Worm (Caenorhabditis elegans) whole organism, L4 larva: ENCODE measurements around the gene C07A4.2.

Source experiments
- D1046.2 ChIP-seq: fragments of 200-800 bp; sonication (Bioruptor generic); IDR thresholded peaks from 2 replicates; pipeline ENCODE4 v1.3.6; 2022; ENCODE audit warnings: missing genetic modification characterization, missing compliant biosample characterization
- F49E8.2 ChIP-seq: sonication (generic microtip); optimal IDR thresholded peaks from 2 replicates; lab custom pipeline; 2016; ENCODE audit warnings: missing compliant biosample characterization, mild to moderate bottlenecking, missing genetic modification characterization, borderline replicate concordance
- Y75B8A.6 ChIP-seq: fragments of 200-800 bp; sonication (Bioruptor generic); IDR thresholded peaks from 2 replicates; pipeline ENCODE4 v1.3.6; 2022; ENCODE audit warnings: missing genetic modification reagents, missing genetic modification characterization, missing compliant biosample characterization
- ZK337.2 ChIP-seq: fragments of 200-800 bp; sonication (Bioruptor generic); IDR thresholded peaks from 2 replicates; pipeline ENCODE4 v1.3.6; 2022; ENCODE audit warnings: missing genetic modification reagents, missing genetic modification characterization, missing compliant biosample characterization
- ZK546.5 ChIP-seq, 2 experiments: sonication (generic microtip); optimal IDR thresholded peaks; 2 replicates each; lab custom pipeline; 2017; ENCODE audit warnings: missing biosample characterization in 2 of 2, missing genetic modification characterization in 2 of 2
- aha-1 ChIP-seq: fragments of 150-350 bp; peaks from one replicate; lab custom pipeline; 2014; ENCODE audit warnings: missing biosample characterization, missing genetic modification characterization
- ama-1 ChIP-seq: fragments of 150-350 bp; optimal IDR thresholded peaks from 2 replicates; lab custom pipeline; 2014; ENCODE audit warnings: inconsistent platforms, mixed read lengths
- arid-1 ChIP-seq: fragments of 200-800 bp; sonication (Bioruptor generic); conservative IDR thresholded peaks from 2 replicates; pipeline ENCODE4 v1.3.6; 2022; ENCODE audit warnings: missing genetic modification reagents, missing genetic modification characterization, missing compliant biosample characterization
- attf-4 ChIP-seq: sonication (generic microtip); optimal IDR thresholded peaks from 3 replicates; lab custom pipeline; 2017; ENCODE audit warnings: missing biosample characterization, missing genetic modification characterization
- ceh-20 ChIP-seq: fragments of 200-800 bp; sonication (Bioruptor generic); IDR thresholded peaks from 2 replicates; pipeline ENCODE4 v1.3.6; 2022; ENCODE audit warnings: missing genetic modification reagents, missing genetic modification characterization, missing compliant biosample characterization
- ceh-62 ChIP-seq: sonication (generic microtip); optimal IDR thresholded peaks from 2 replicates; lab custom pipeline; 2017; ENCODE audit warnings: missing biosample characterization, missing genetic modification characterization
- ceh-82 ChIP-seq: sonication (generic microtip); optimal IDR thresholded peaks from 2 replicates; lab custom pipeline; 2017; ENCODE audit warnings: missing biosample characterization, missing genetic modification characterization
- daf-12 ChIP-seq: fragments of 150-350 bp; optimal IDR thresholded peaks from 2 replicates; lab custom pipeline; 2014; ENCODE audit warnings: missing biosample characterization, missing genetic modification reagents, missing genetic modification characterization
- daf-16 ChIP-seq, 3 experiments: sonication (generic microtip); optimal IDR thresholded peaks; 2 replicates each; lab custom pipeline; 2016 to 2017; ENCODE audit warnings: missing genetic modification characterization in 3 of 3, missing genetic modification reagents in 3 of 3, mild to moderate bottlenecking in 2 of 3, missing compliant biosample characterization in 2 of 3, missing biosample characterization in 1 of 3, moderate library complexity in 1 of 3
- daf-19 ChIP-seq: fragments of 200-800 bp; sonication (Bioruptor generic); conservative IDR thresholded peaks from 2 replicates; pipeline ENCODE4 v1.3.6; 2022; ENCODE audit warnings: missing genetic modification characterization, missing compliant biosample characterization
- dmd-6 ChIP-seq: fragments of 200-800 bp; sonication (Bioruptor generic); IDR thresholded peaks from 2 replicates; pipeline ENCODE4 v1.3.6; 2022; ENCODE audit warnings: missing genetic modification reagents, missing genetic modification characterization, missing compliant biosample characterization
- dmd-9 ChIP-seq: fragments of 200-800 bp; sonication (Bioruptor generic); IDR thresholded peaks from 2 replicates; pipeline ENCODE4 v1.3.6; 2022; ENCODE audit warnings: missing genetic modification reagents, missing genetic modification characterization, missing compliant biosample characterization
- duxl-1 ChIP-seq: sonication (generic microtip); optimal IDR thresholded peaks from 2 replicates; lab custom pipeline; 2016; ENCODE audit warnings: mild to moderate bottlenecking, missing genetic modification characterization, moderate library complexity, missing compliant biosample characterization; ENCODE audit not compliant: poor library complexity
- dve-1 ChIP-seq: sonication (generic microtip); optimal IDR thresholded peaks from 2 replicates; lab custom pipeline; 2017; ENCODE audit warnings: antibody characterized with exemption, mild to moderate bottlenecking, missing genetic modification characterization, missing compliant biosample characterization; ENCODE audit not compliant: insufficient read depth
- egl-27 ChIP-seq: sonication (generic microtip); optimal IDR thresholded peaks from 3 replicates; lab custom pipeline; 2017; ENCODE audit warnings: missing biosample characterization, missing genetic modification reagents, missing genetic modification characterization
- hmg-1.1 ChIP-seq: fragments of 200-800 bp; sonication (Bioruptor generic); IDR thresholded peaks from 2 replicates; pipeline ENCODE4 v1.3.6; 2022; ENCODE audit warnings: missing genetic modification reagents, missing genetic modification characterization, missing compliant biosample characterization
- lim-7 ChIP-seq: fragments of 200-800 bp; sonication (Bioruptor generic); IDR thresholded peaks from 2 replicates; pipeline ENCODE4 v1.3.6; 2022; ENCODE audit warnings: missing genetic modification characterization, missing compliant biosample characterization
- lin-39 ChIP-seq: fragments of 150-350 bp; optimal IDR thresholded peaks from 2 replicates; lab custom pipeline; 2014; ENCODE audit warnings: missing biosample characterization, missing genetic modification reagents, missing genetic modification characterization
- lir-3 ChIP-seq: sonication (generic microtip); optimal IDR thresholded peaks from 2 replicates; lab custom pipeline; 2016; ENCODE audit warnings: mild to moderate bottlenecking, missing genetic modification characterization, missing compliant biosample characterization
- lsy-2 ChIP-seq, 2 experiments: fragments of 150-350 bp in 1 of 2; sonication (generic microtip) in 1 of 2; optimal IDR thresholded peaks; 2 replicates each; lab custom pipeline; 2014 to 2017; ENCODE audit warnings: missing biosample characterization in 2 of 2, missing genetic modification characterization in 2 of 2
- madf-9 ChIP-seq: fragments of 200-800 bp; sonication (Bioruptor generic); conservative IDR thresholded peaks from 2 replicates; pipeline ENCODE4 v1.3.6; 2022; ENCODE audit warnings: missing genetic modification reagents, missing genetic modification characterization, missing compliant biosample characterization
- mes-2 ChIP-seq: sonication (generic microtip); optimal IDR thresholded peaks from 2 replicates; lab custom pipeline; 2016; ENCODE audit warnings: missing genotype, mild to moderate bottlenecking, missing genetic modification characterization, missing compliant biosample characterization; ENCODE audit not compliant: poor library complexity, severe bottlenecking
- mxl-2 ChIP-seq: fragments of 200-800 bp; sonication (Bioruptor generic); conservative IDR thresholded peaks from 2 replicates; pipeline ENCODE4 v1.3.6; 2022; ENCODE audit warnings: missing genetic modification reagents, missing genetic modification characterization, missing compliant biosample characterization
- mxl-3 ChIP-seq: fragments of 200-800 bp; sonication (Bioruptor generic); optimal IDR thresholded peaks from 2 replicates; lab custom pipeline; 2018; ENCODE audit warnings: mild to moderate bottlenecking, missing genetic modification characterization, missing compliant biosample characterization
- nhr-28 ChIP-seq: fragments of 150-350 bp; optimal IDR thresholded peaks from 2 replicates; lab custom pipeline; 2014; ENCODE audit warnings: missing biosample characterization, missing genetic modification characterization
- nhr-42 ChIP-seq: fragments of 200-800 bp; sonication (Bioruptor generic); IDR thresholded peaks from 2 replicates; pipeline ENCODE4 v1.3.6; 2022; ENCODE audit warnings: missing genetic modification characterization, missing compliant biosample characterization
- nhr-48 ChIP-seq: sonication (generic microtip); optimal IDR thresholded peaks from 2 replicates; lab custom pipeline; 2016; ENCODE audit warnings: mild to moderate bottlenecking, missing genetic modification characterization, missing compliant biosample characterization
- nhr-6 ChIP-seq: fragments of 150-350 bp; optimal IDR thresholded peaks from 2 replicates; lab custom pipeline; 2014; ENCODE audit warnings: missing biosample characterization, missing genetic modification characterization
- pha-4 ChIP-seq, 2 experiments: fragments of 150-350 bp in 1 of 2; fragments of 200-800 bp in 1 of 2; sonication (Bioruptor generic) in 1 of 2; IDR thresholded peaks in 1 of 2; optimal IDR thresholded peaks in 1 of 2; 2 replicates each; pipeline versions ENCODE4 v1.3.6 to Lab custom; 2014 to 2022; ENCODE audit warnings: missing genetic modification characterization in 2 of 2, missing genetic modification reagents in 2 of 2, missing biosample characterization in 1 of 2, missing compliant biosample characterization in 1 of 2
- php-3 ChIP-seq: fragments of 200-800 bp; sonication (Bioruptor generic); IDR thresholded peaks from 2 replicates; pipeline ENCODE4 v1.3.6; 2022; ENCODE audit warnings: missing genetic modification reagents, missing genetic modification characterization, missing compliant biosample characterization
- pqm-1 ChIP-seq: sonication (generic microtip); optimal IDR thresholded peaks from 2 replicates; lab custom pipeline; 2017; ENCODE audit warnings: missing biosample characterization, missing genetic modification characterization
- skn-1 ChIP-seq: fragments of 150-350 bp; optimal IDR thresholded peaks from 2 replicates; lab custom pipeline; 2014; ENCODE audit warnings: missing biosample characterization, missing genetic modification characterization
- snpc-1.2 ChIP-seq: fragments of 200-800 bp; sonication (Bioruptor generic); IDR thresholded peaks from 2 replicates; pipeline ENCODE4 v1.3.6; 2022; ENCODE audit warnings: missing genetic modification reagents, missing genetic modification characterization, missing compliant biosample characterization
- spr-3 ChIP-seq: fragments of 200-800 bp; sonication (Bioruptor generic); optimal IDR thresholded peaks from 2 replicates; lab custom pipeline; 2018; ENCODE audit warnings: mild to moderate bottlenecking, missing genetic modification characterization, missing compliant biosample characterization
- tag-97 ChIP-seq: fragments of 200-800 bp; sonication (Bioruptor generic); IDR thresholded peaks from 2 replicates; pipeline ENCODE4 v1.3.6; 2022; ENCODE audit warnings: missing genetic modification characterization, missing compliant biosample characterization
- tra-1 ChIP-seq: fragments of 200-800 bp; sonication (Bioruptor generic); IDR thresholded peaks from 2 replicates; pipeline ENCODE4 v1.3.6; 2022; ENCODE audit warnings: missing genetic modification reagents, missing genetic modification characterization, missing compliant biosample characterization
- unc-62 ChIP-seq, 3 experiments: fragments of 150-350 bp in 1 of 3; sonication (generic microtip); optimal IDR thresholded peaks in 2 of 3; peaks in 1 of 3; 1 replicate in 1 of 3; 2 replicates in 2 of 3; lab custom pipeline; 2014 to 2017; ENCODE audit warnings: missing biosample characterization in 3 of 3, missing genetic modification characterization in 3 of 3, missing genetic modification reagents in 3 of 3, missing genotype in 1 of 3
- vab-7 ChIP-seq: fragments of 200-800 bp; sonication (Bioruptor generic); IDR thresholded peaks from 2 replicates; pipeline ENCODE4 v1.3.6; 2022; ENCODE audit warnings: missing genetic modification reagents, missing genetic modification characterization, missing compliant biosample characterization
- zip-2 ChIP-seq: fragments of 150-350 bp; optimal IDR thresholded peaks from 2 replicates; lab custom pipeline; 2014; ENCODE audit warnings: missing biosample characterization, missing genetic modification characterization

The C07A4.2 gene

ce11 chrX:10172004-10172584, at the start of gene C07A4.2:
Gene C07A4.2 (plus strand): TSS chrX:10172198.
- TF ChIP-seq ama-1 (no peak), aha-1 (tag; lab: Kevin White, UChicago) (peak; percentile 76), madf-9 (GFP tag; lab: Robert Waterston, UW) (no peak), snpc-1.2 (GFP tag; lab: Robert Waterston, UW) (no peak), ceh-82 (tag; lab: Kevin White, UChicago) (no peak), nhr-42 (GFP tag; lab: Robert Waterston, UW) (no peak), dmd-9 (GFP tag; lab: Robert Waterston, UW) (no peak), spr-3 (GFP tag; lab: Kevin White, UChicago) (no peak), tag-97 (GFP tag; lab: Robert Waterston, UW) (no peak), dve-1 (tag; lab: Kevin White, UChicago) (no peak), mxl-3 (peak; percentile 40)

- TF ChIP-seq arid-1 (no peak), unc-62 (GFP tag; optimal IDR thresholded peaks at IDR 0.05 in 1 of 2; lab: Kevin White, UChicago) (peak in 1 of 2 experiments; percentile 91), unc-62 (tag; optimal IDR thresholded peaks at IDR 0.05; lab: Kevin White, UChicago) (no peak)
These were observed 49.0 kb upstream of the C07A4.2 start for ce11 chrX:10123015-10123414.

DNA sequence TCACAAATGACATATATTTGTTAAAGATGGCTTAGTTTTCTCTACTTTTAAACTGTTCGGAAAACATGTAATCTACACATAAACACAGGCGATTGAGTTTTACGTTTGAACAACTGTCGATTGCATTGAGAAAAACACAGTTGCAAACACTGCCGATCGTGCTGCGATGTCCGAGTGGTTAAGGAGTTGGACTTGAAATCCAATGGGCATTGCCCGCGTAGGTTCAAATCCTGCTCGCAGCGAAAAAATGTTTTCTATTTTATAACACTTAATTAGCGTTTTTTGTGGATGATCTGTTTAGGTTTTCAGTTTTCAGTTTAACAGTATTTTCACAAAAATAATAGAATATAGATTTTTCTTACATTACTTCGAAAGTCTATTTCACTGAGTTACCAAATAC, 47.7 kb upstream of the C07A4.2 start:
- TF ChIP-seq lin-39 (tag; lab: Kevin White, UChicago) = no peak
- peak; percentile 9 to 69 for TF ChIP-seq daf-16 (GFP tag; optimal IDR thresholded peaks at IDR 0.05; lab: Kevin White, UChicago)
- peak; percentile 67 for TF ChIP-seq daf-16 (tag; optimal IDR thresholded peaks at IDR 0.05; lab: Kevin White, UChicago)
- TF ChIP-seq php-3 (GFP tag; lab: Robert Waterston, UW) = no peak
- no peak for TF ChIP-seq ZK546.5 (tag; optimal IDR thresholded peaks at IDR 0.05; lab: Kevin White, UChicago)
- TF ChIP-seq attf-4 = no peak
- 0 out of 2 replicates have a peak, but pooled peaks have one; percentile 50 for TF ChIP-seq daf-19 (GFP tag; lab: Robert Waterston, UW)
- no peak for TF ChIP-seq ceh-20
- TF ChIP-seq Y75B8A.6 (GFP tag; lab: Robert Waterston, UW) = 0 out of 2 replicates have a peak, but pooled peaks have one; percentile 51
- no peak for TF ChIP-seq nhr-28 (tag; lab: Kevin White, UChicago)
- TF ChIP-seq lim-7 (GFP tag; lab: Robert Waterston, UW) = peak; percentile 79
- no peak for TF ChIP-seq daf-12 (tag; lab: Kevin White, UChicago)
- no peak for TF ChIP-seq nhr-6 (tag; lab: Kevin White, UChicago)
- peak; percentile 69; the same call in 1 of the 2 replicates for TF ChIP-seq pha-4 (GFP tag; IDR thresholded peaks at IDR 0.05; lab: Robert Waterston, UW)
- no peak for TF ChIP-seq pha-4 (tag; optimal IDR thresholded peaks at IDR 0.05; lab: Kevin White, UChicago)
- TF ChIP-seq ceh-62 (tag; lab: Kevin White, UChicago) = no peak
- TF ChIP-seq nhr-42 (GFP tag; lab: Robert Waterston, UW) = no peak
- no peak for TF ChIP-seq aha-1 (tag; lab: Kevin White, UChicago)
- peak; percentile 31; the same call in 1 of the 2 replicates for TF ChIP-seq hmg-1.1 (GFP tag; lab: Robert Waterston, UW)
- no peak for TF ChIP-seq lir-3 (tag; lab: Kevin White, UChicago)
- TF ChIP-seq F49E8.2 = peak; percentile 4
- no peak for TF ChIP-seq egl-27 (tag; lab: Kevin White, UChicago)
- TF ChIP-seq mxl-2 (GFP tag; lab: Robert Waterston, UW) = 0 out of 2 replicates have a peak, but pooled peaks have one; percentile 35
- TF ChIP-seq skn-1 (tag; lab: Kevin White, UChicago) = no peak
- no peak for TF ChIP-seq duxl-1
- TF ChIP-seq pqm-1 (tag; lab: Kevin White, UChicago) = no peak
- 0 out of 2 replicates have a peak, but pooled peaks have one; percentile 44 for TF ChIP-seq ZK337.2 (GFP tag; lab: Robert Waterston, UW)
- TF ChIP-seq vab-7 = 0 out of 2 replicates have a peak, but pooled peaks have one; percentile 48
- TF ChIP-seq zip-2 (tag; lab: Kevin White, UChicago) = no peak
- 0 out of 2 replicates have a peak, but pooled peaks have one; percentile 43 for TF ChIP-seq tra-1
- peak; percentile 37 for TF ChIP-seq nhr-48 (tag; lab: Kevin White, UChicago)
- TF ChIP-seq mes-2 (tag; lab: Kevin White, UChicago) = no peak
- no peak for TF ChIP-seq lsy-2 (tag; optimal IDR thresholded peaks at IDR 0.05; lab: Kevin White, UChicago)
- TF ChIP-seq dmd-6 (GFP tag; lab: Robert Waterston, UW) = peak; percentile 38
- peak; percentile 11 for TF ChIP-seq dve-1 (tag; lab: Kevin White, UChicago)
- TF ChIP-seq D1046.2 (GFP tag; lab: Robert Waterston, UW) = no peak
- peak; percentile 61; the same call in 1 of the 2 replicates for TF ChIP-seq madf-9 (GFP tag; lab: Robert Waterston, UW)
